Worm (Caenorhabditis elegans) whole organism, mixed stage, embryonic: ENCODE measurements around the gene F36H5.14.

Experiments used
- ces-1 ChIP-seq: fragments of 150-350 bp; optimal IDR thresholded peaks from 2 replicates; lab custom pipeline; 2014; ENCODE audit warnings: missing biosample characterization, missing genetic modification reagents, missing genetic modification characterization
- hlh-1 ChIP-seq: fragments of 150-350 bp; optimal IDR thresholded peaks from 2 replicates; lab custom pipeline; 2014; ENCODE audit warnings: missing biosample characterization, missing genetic modification reagents, missing genetic modification characterization
- lin-13 ChIP-seq: fragments of 150-350 bp; optimal IDR thresholded peaks from 2 replicates; lab custom pipeline; 2014; ENCODE audit warnings: missing biosample characterization, missing genetic modification characterization
- nhr-2 ChIP-seq: fragments of 150-350 bp; optimal IDR thresholded peaks from 2 replicates; lab custom pipeline; 2014; ENCODE audit warnings: missing biosample characterization, missing genetic modification characterization
- nhr-237 ChIP-seq: fragments of 150-350 bp; optimal IDR thresholded peaks from 2 replicates; lab custom pipeline; 2014; ENCODE audit warnings: missing biosample characterization, missing genetic modification characterization
- nhr-28 ChIP-seq: fragments of 150-350 bp; optimal IDR thresholded peaks from 2 replicates; lab custom pipeline; 2014; ENCODE audit warnings: missing biosample characterization, missing genetic modification characterization
- pha-4 ChIP-seq: fragments of 150-350 bp; optimal IDR thresholded peaks from 2 replicates; lab custom pipeline; 2018; ENCODE audit warnings: missing biosample characterization, missing genetic modification reagents, missing genetic modification characterization
- snpc-4 ChIP-seq: fragments of 150-350 bp; optimal IDR thresholded peaks from 2 replicates; lab custom pipeline; 2014; ENCODE audit warnings: missing biosample characterization, missing genetic modification characterization
- tbx-8 ChIP-seq: fragments of 200-800 bp; sonication (Bioruptor generic); optimal IDR thresholded peaks from 2 replicates; lab custom pipeline; 2018; ENCODE audit warnings: mild to moderate bottlenecking, missing genetic modification characterization, moderate library complexity, missing compliant biosample characterization
- unc-62 ChIP-seq: fragments of 150-350 bp; optimal IDR thresholded peaks from 2 replicates; lab custom pipeline; 2014; ENCODE audit warnings: missing biosample characterization, missing genetic modification reagents, missing genetic modification characterization
- ztf-11 ChIP-seq: fragments of 150-350 bp; optimal IDR thresholded peaks from 2 replicates; lab custom pipeline; 2014; ENCODE audit warnings: missing biosample characterization, missing genetic modification characterization

DNA sequence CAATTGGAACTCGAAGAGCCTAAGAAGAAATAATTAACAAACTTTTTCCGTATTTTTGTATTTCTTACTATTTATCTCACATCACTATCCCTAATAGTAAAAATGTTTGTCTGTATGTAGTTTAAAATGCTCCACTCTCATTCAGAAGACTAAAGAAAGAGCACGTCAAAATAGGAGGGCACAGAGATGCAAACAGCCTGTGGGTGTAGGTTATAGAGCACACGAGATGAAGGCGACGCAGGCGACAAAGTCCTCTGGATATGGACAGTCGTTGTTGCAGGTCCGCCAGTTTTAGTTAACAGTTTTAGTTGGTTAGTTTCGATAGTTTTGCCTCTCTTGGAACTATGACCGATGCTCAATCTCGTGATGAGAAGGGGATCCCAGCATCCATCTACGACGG, 43.4 kb upstream of the F36H5.14 start, which contains the start of gene ceh-82:
- no peak for TF ChIP-seq nhr-28
- TF ChIP-seq tbx-8 (GFP tag; lab: Kevin White, UChicago), result no peak
- TF ChIP-seq unc-62, result no peak
- no peak for TF ChIP-seq nhr-237
- TF ChIP-seq lin-13 (tag; lab: Kevin White, UChicago), result no peak
- no peak for TF ChIP-seq pha-4 (tag; lab: Kevin White, UChicago)
- no peak for TF ChIP-seq nhr-2 (tag; lab: Kevin White, UChicago)
- no peak for TF ChIP-seq hlh-1
- no peak for TF ChIP-seq ztf-11 (tag; lab: Kevin White, UChicago)
- TF ChIP-seq snpc-4 (tag; lab: Kevin White, UChicago), result no peak
- TF ChIP-seq ces-1 (GFP tag; lab: Kevin White, UChicago), result no peak
